Fruit fly (Drosophila melanogaster) whole organism, wandering third instar larva: ENCODE measurements around the gene CG18557.

Experiments
- Dfd ChIP-seq: fragments of >200 bp; optimal IDR thresholded peaks from 2 replicates; lab custom pipeline; 2017; ENCODE audit warnings: missing biosample characterization, missing genetic modification characterization
- Hr78 ChIP-seq: fragments of >200 bp; optimal IDR thresholded peaks from 2 replicates; lab custom pipeline; 2017; ENCODE audit warnings: missing biosample characterization, missing genetic modification characterization
- Mio ChIP-seq: sonication (Bioruptor generic); optimal IDR thresholded peaks from 2 replicates; lab custom pipeline; 2016; ENCODE audit warnings: missing biosample characterization, missing genetic modification characterization
- dl ChIP-seq, 2 experiments: fragments of 175-275, 200-275 bp in 1 of 2; fragments of 200-275 bp in 1 of 2; sonication (Bioruptor generic); optimal IDR thresholded peaks; lab custom pipeline; 2018; ENCODE audit warnings: mild to moderate bottlenecking in 2 of 2, missing biosample characterization in 2 of 2, missing genetic modification characterization in 2 of 2, moderate library complexity in 2 of 2; ENCODE audit not compliant: partially characterized antibody in 2 of 2, insufficient read depth in 1 of 2
- foxo ChIP-seq, 2 experiments: fragments of 200-800 bp; sonication (Bioruptor generic); optimal IDR thresholded peaks; 2 replicates in 1 of 2; 3 replicates in 1 of 2; lab custom pipeline; 2016 to 2017; ENCODE audit warnings: missing biosample characterization in 2 of 2, missing genetic modification characterization in 2 of 2
- fru ChIP-seq: fragments of 200-800 bp; sonication (Bioruptor generic); optimal IDR thresholded peaks from 3 replicates; lab custom pipeline; 2016; ENCODE audit warnings: missing biosample characterization, mild to moderate bottlenecking, missing genetic modification characterization
- h ChIP-seq: fragments of 200-800 bp; sonication (Bioruptor generic); optimal IDR thresholded peaks from 3 replicates; lab custom pipeline; 2016; ENCODE audit warnings: missing biosample characterization, mild to moderate bottlenecking, missing genetic modification characterization
- lola ChIP-seq: fragments of >200 bp; optimal IDR thresholded peaks from 2 replicates; lab custom pipeline; 2017; ENCODE audit warnings: missing biosample characterization, missing genetic modification characterization
- psq ChIP-seq: fragments of 200-800 bp; sonication (Bioruptor generic); optimal IDR thresholded peaks from 3 replicates; lab custom pipeline; 2017; ENCODE audit warnings: missing biosample characterization, mild to moderate bottlenecking, missing genetic modification characterization, moderate library complexity

- TF ChIP-seq h: no peak
- no peak for TF ChIP-seq dl (GFP tag; optimal IDR thresholded peaks at IDR 0.05; lab: Kevin White, UChicago; ENCODE audit: insufficient read depth in 1 of 2, partially characterized antibody in 2 of 2)
- TF ChIP-seq fru (GFP tag; lab: Kevin White, UChicago): no peak
- no peak for TF ChIP-seq Hr78 (GFP tag; lab: Kevin White, UChicago)
- TF ChIP-seq foxo (GFP tag; optimal IDR thresholded peaks at IDR 0.05; lab: Kevin White, UChicago): no peak
- no peak for TF ChIP-seq Dfd (GFP tag; lab: Kevin White, UChicago)
- TF ChIP-seq Mio (GFP tag; lab: Kevin White, UChicago): no peak
- no peak for TF ChIP-seq lola (GFP tag; lab: Kevin White, UChicago)
- no peak for TF ChIP-seq psq (GFP tag; lab: Kevin White, UChicago)
Observed at dm6 chr2L:2844413-2844812, 1.1 kb downstream of the CG18557 start, which contains the start of gene CG18558.
